Fruit fly (Drosophila melanogaster): Measurements from ENCODE around the gene inaF-D.

The inaF-D gene

DNA sequence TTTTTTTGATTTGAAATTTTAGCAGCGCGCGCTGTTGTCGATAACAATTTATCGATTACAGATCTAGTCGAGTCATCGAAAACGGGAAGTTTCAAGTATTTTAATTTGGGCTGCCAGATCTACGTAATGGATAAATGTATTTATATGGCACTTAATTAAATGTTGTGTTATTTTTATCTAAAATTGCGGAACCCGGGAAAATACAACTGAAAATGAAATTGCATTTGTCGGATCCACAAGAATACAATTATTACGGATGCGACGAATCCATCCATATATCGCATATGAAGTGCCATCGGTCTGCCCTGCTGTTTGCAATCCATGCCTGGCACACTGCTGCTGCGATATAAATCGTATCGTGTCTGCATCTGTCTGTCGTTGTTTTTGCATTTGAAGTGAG is 8.8 kb downstream of the inaF-D start, which contains the start of gene Tango10 (continued):
- TF ChIP-seq B-H2 (GFP tag; optimal IDR thresholded peaks at IDR 0.05) (no peak), CG8089 (GFP tag; optimal IDR thresholded peaks at IDR 0.05) (peak; percentile 54), Hr39 (optimal IDR thresholded peaks at IDR 0.05) (no peak), sd (tag; optimal IDR thresholded peaks at IDR 0.05) (no peak), Fer2 (tag; optimal IDR thresholded peaks at IDR 0.05) (no peak), CG3065 (GFP tag; optimal IDR thresholded peaks at IDR 0.05) (no peak), lbe (GFP tag; optimal IDR thresholded peaks at IDR 0.05) (peak; percentile 18), otp (GFP tag; IDR thresholded peaks at IDR 0.05) (no peak), CG10462 (GFP tag; optimal IDR thresholded peaks at IDR 0.05) (peak; percentile 6), aop (GFP tag; IDR thresholded peaks at IDR 0.05) (no peak), CG8281 (tag; optimal IDR thresholded peaks at IDR 0.05) (no peak), CG10431 (GFP tag; optimal IDR thresholded peaks at IDR 0.05) (no peak), ems (GFP tag; optimal IDR thresholded peaks at IDR 0.05) (no peak), Chrac-16 (GFP tag; optimal IDR thresholded peaks at IDR 0.05) (peak; percentile 55), Med (GFP tag) (peak; percentile 78), E2f2 (GFP tag; IDR thresholded peaks at IDR 0.05) (peak; percentile 88), fd3F (GFP tag; optimal IDR thresholded peaks at IDR 0.05) (no peak), nerfin-2 (GFP tag; IDR thresholded peaks at IDR 0.05; ENCODE audit: partially characterized antibody) (peak; percentile 74), dan (GFP tag; IDR thresholded peaks at IDR 0.05) (no peak), CG7963 (GFP tag; IDR thresholded peaks at IDR 0.05; ENCODE audit: partially characterized antibody) (no peak), CG10366 (GFP tag; IDR thresholded peaks at IDR 0.05) (peak; percentile 52), p53 (GFP tag; optimal IDR thresholded peaks at IDR 0.05) (peak; percentile 30), CG43689 (GFP tag; IDR thresholded peaks at IDR 0.05) (no peak), pan (optimal IDR thresholded peaks at IDR 0.05) (no peak), pan (GFP tag; optimal IDR thresholded peaks at IDR 0.05 in 1 of 2, IDR thresholded peaks at IDR 0.05 in 1 of 2) (peak in 1 of 2 experiments; percentile 29), lilli (GFP tag; optimal IDR thresholded peaks at IDR 0.05) (peak; percentile 67), C15 (GFP tag; IDR thresholded peaks at IDR 0.05) (0 out of 3 replicates have a peak, but pooled peaks have one; percentile 18), maf-S (GFP tag; optimal IDR thresholded peaks at IDR 0.05) (peak; percentile 48), odd (GFP tag; optimal IDR thresholded peaks at IDR 0.05) (no peak), insv (GFP tag; optimal IDR thresholded peaks at IDR 0.05) (peak in 1 of 2 experiments; percentile 8), bsh (GFP tag; optimal IDR thresholded peaks at IDR 0.05) (peak in 1 of 2 experiments; percentile 20), az2 (GFP tag; optimal IDR thresholded peaks at IDR 0.05) (peak; percentile 29), Bteb2 (GFP tag; optimal IDR thresholded peaks at IDR 0.05) (peak; percentile 6), CG14860 (GFP tag; IDR thresholded peaks at IDR 0.05; ENCODE audit: partially characterized antibody) (peak; percentile 71; the same call in 2 of the 3 replicates), Atf3 (GFP tag; optimal IDR thresholded peaks at IDR 0.05) (no peak), CG7271 (tag; optimal IDR thresholded peaks at IDR 0.05) (no peak), corto (GFP tag; optimal IDR thresholded peaks at IDR 0.05) (no peak), CG3407 (GFP tag; optimal IDR thresholded peaks at IDR 0.05) (no peak), CG3838 (GFP tag; optimal IDR thresholded peaks at IDR 0.05) (no peak), CG5180 (GFP tag; optimal IDR thresholded peaks at IDR 0.05) (no peak), sens (GFP tag) (peak; percentile 87), CG4328 (GFP tag; optimal IDR thresholded peaks at IDR 0.05) (no peak), CG4820 (GFP tag; optimal IDR thresholded peaks at IDR 0.05) (peak; percentile 46), en (GFP tag; optimal IDR thresholded peaks at IDR 0.05) (no peak), CG1832 (GFP tag; optimal IDR thresholded peaks at IDR 0.05) (no peak), CG4424 (GFP tag; optimal IDR thresholded peaks at IDR 0.05) (peak; percentile 31), dpn (GFP tag; optimal IDR thresholded peaks at IDR 0.05) (peak; percentile 51 to 58), H15 (GFP tag; IDR thresholded peaks at IDR 0.05) (peak; percentile 34; the same call in 1 of the 3 replicates), CG6765 (GFP tag; optimal IDR thresholded peaks at IDR 0.05) (no peak), CG12155 (GFP tag; optimal IDR thresholded peaks at IDR 0.05) (peak; percentile 68), zfh2 (GFP tag; optimal IDR thresholded peaks at IDR 0.05) (peak; percentile 61), CG3163 (GFP tag; optimal IDR thresholded peaks at IDR 0.05) (peak; percentile 15)

Data from whole organism, embryonic.